Worm (Caenorhabditis elegans) whole organism, L4 larva: Measurements from ENCODE around the gene prmt-1.
A peak's percentile ranks its signal among the peaks of the same experiment; 100 is the strongest.

Experiments
- D1046.2 ChIP-seq: fragments of 200-800 bp; sonication (Bioruptor generic); IDR thresholded peaks from 2 replicates; pipeline ENCODE4 v1.3.6; 2022; ENCODE audit warnings: missing genetic modification characterization, missing compliant biosample characterization
- F26F4.8 ChIP-seq: fragments of 200-800 bp; sonication (Bioruptor generic); conservative IDR thresholded peaks from 2 replicates; pipeline ENCODE4 v1.3.6; 2022; ENCODE audit warnings: missing genetic modification characterization, missing compliant biosample characterization
- F44E2.7 ChIP-seq: fragments of 200-800 bp; sonication (Bioruptor generic); IDR thresholded peaks from 2 replicates; pipeline ENCODE4 v2.1.2; 2022; ENCODE audit warnings: missing genetic modification characterization, missing compliant biosample characterization
- T20F7.1 ChIP-seq: fragments of 200-800 bp; sonication (Bioruptor generic); optimal IDR thresholded peaks from 2 replicates; lab custom pipeline; 2018; ENCODE audit warnings: mild to moderate bottlenecking, missing genetic modification characterization, missing compliant biosample characterization
- aha-1 ChIP-seq: fragments of 150-350 bp; peaks from one replicate; lab custom pipeline; 2014; ENCODE audit warnings: missing biosample characterization, missing genetic modification characterization
- ceh-28 ChIP-seq: fragments of 150-350 bp; optimal IDR thresholded peaks from 2 replicates; lab custom pipeline; 2014; ENCODE audit warnings: missing biosample characterization, missing genetic modification reagents, missing genetic modification characterization
- ceh-44 ChIP-seq: fragments of 200-800 bp; sonication (Bioruptor generic); IDR thresholded peaks from 2 replicates; pipeline ENCODE4 v1.3.6; 2022; ENCODE audit warnings: missing genetic modification reagents, missing genetic modification characterization, missing compliant biosample characterization
- ces-1 ChIP-seq: fragments of 150-350 bp; sonication (generic microtip); optimal IDR thresholded peaks from 4 replicates; lab custom pipeline; 2014; ENCODE audit warnings: missing biosample characterization, missing genetic modification reagents, missing genetic modification characterization
- ctbp-1 ChIP-seq: fragments of 200-800 bp; sonication (Bioruptor generic); IDR thresholded peaks from 2 replicates; pipeline ENCODE4 v1.3.6; 2022; ENCODE audit warnings: missing genetic modification reagents, missing genetic modification characterization, missing compliant biosample characterization
- daf-12 ChIP-seq: fragments of 150-350 bp; optimal IDR thresholded peaks from 2 replicates; lab custom pipeline; 2014; ENCODE audit warnings: missing biosample characterization, missing genetic modification reagents, missing genetic modification characterization
- daf-16 ChIP-seq, 3 experiments: sonication (generic microtip); optimal IDR thresholded peaks; 2 replicates each; lab custom pipeline; 2016 to 2017; ENCODE audit warnings: missing genetic modification characterization in 3 of 3, missing genetic modification reagents in 3 of 3, mild to moderate bottlenecking in 2 of 3, missing compliant biosample characterization in 2 of 3, missing biosample characterization in 1 of 3, moderate library complexity in 1 of 3
- dmd-6 ChIP-seq: fragments of 200-800 bp; sonication (Bioruptor generic); IDR thresholded peaks from 2 replicates; pipeline ENCODE4 v1.3.6; 2022; ENCODE audit warnings: missing genetic modification reagents, missing genetic modification characterization, missing compliant biosample characterization
- dpl-1 ChIP-seq: fragments of 150-350 bp; optimal IDR thresholded peaks from 2 replicates; lab custom pipeline; 2014; ENCODE audit warnings: missing biosample characterization, missing genetic modification reagents, missing genetic modification characterization
- dve-1 ChIP-seq: sonication (generic microtip); optimal IDR thresholded peaks from 2 replicates; lab custom pipeline; 2017; ENCODE audit warnings: antibody characterized with exemption, mild to moderate bottlenecking, missing genetic modification characterization, missing compliant biosample characterization; ENCODE audit not compliant: insufficient read depth
- hif-1 ChIP-seq, 2 experiments: sonication (generic microtip); optimal IDR thresholded peaks; 2 replicates each; lab custom pipeline; 2016 to 2017; ENCODE audit warnings: missing compliant biosample characterization in 2 of 2, missing genetic modification characterization in 2 of 2, missing genetic modification reagents in 2 of 2, missing genotype in 2 of 2, mild to moderate bottlenecking in 1 of 2
- hlh-30 ChIP-seq: sonication (generic microtip); optimal IDR thresholded peaks from 2 replicates; lab custom pipeline; 2017; ENCODE audit warnings: antibody characterized with exemption, mild to moderate bottlenecking, missing genetic modification characterization, missing compliant biosample characterization; ENCODE audit not compliant: insufficient read depth
- hmg-1.1 ChIP-seq: fragments of 200-800 bp; sonication (Bioruptor generic); IDR thresholded peaks from 2 replicates; pipeline ENCODE4 v1.3.6; 2022; ENCODE audit warnings: missing genetic modification reagents, missing genetic modification characterization, missing compliant biosample characterization
- jun-1 ChIP-seq: fragments of 150-350 bp; optimal IDR thresholded peaks from 2 replicates; lab custom pipeline; 2014; ENCODE audit warnings: missing biosample characterization, missing genetic modification reagents, missing genetic modification characterization
- lin-13 ChIP-seq: fragments of 150-350 bp; optimal IDR thresholded peaks from 2 replicates; lab custom pipeline; 2014; ENCODE audit warnings: missing biosample characterization, missing genetic modification reagents, missing genetic modification characterization
- lin-15B ChIP-seq: fragments of 150-350 bp; sonication (generic microtip); optimal IDR thresholded peaks from 3 replicates; lab custom pipeline; 2014; ENCODE audit warnings: missing biosample characterization, missing genetic modification characterization
- lin-38 ChIP-seq: fragments of 200-800 bp; sonication (Bioruptor generic); IDR thresholded peaks from 2 replicates; pipeline ENCODE4 v1.3.6; 2022; ENCODE audit warnings: missing genetic modification reagents, missing genetic modification characterization, missing compliant biosample characterization
- lsy-2 ChIP-seq, 2 experiments: fragments of 150-350 bp in 1 of 2; sonication (generic microtip) in 1 of 2; optimal IDR thresholded peaks; 2 replicates each; lab custom pipeline; 2014 to 2017; ENCODE audit warnings: missing biosample characterization in 2 of 2, missing genetic modification characterization in 2 of 2
- mdl-1 ChIP-seq, 2 experiments: fragments of 150-350 bp in 1 of 2; sonication (generic microtip) in 1 of 2; optimal IDR thresholded peaks; 2 replicates each; lab custom pipeline; 2014 to 2017; ENCODE audit warnings: missing biosample characterization in 2 of 2, missing genetic modification characterization in 2 of 2
- mdt-29 ChIP-seq: fragments of 200-800 bp; sonication (Bioruptor generic); IDR thresholded peaks from 2 replicates; pipeline ENCODE4 v1.3.6; 2022; ENCODE audit warnings: missing genetic modification reagents, missing genetic modification characterization, missing compliant biosample characterization
- mep-1 ChIP-seq: fragments of 150-350 bp; sonication (generic microtip); optimal IDR thresholded peaks from 3 replicates; lab custom pipeline; 2014; ENCODE audit warnings: missing biosample characterization, missing genetic modification characterization
- mes-2 ChIP-seq: sonication (generic microtip); optimal IDR thresholded peaks from 2 replicates; lab custom pipeline; 2016; ENCODE audit warnings: missing genotype, mild to moderate bottlenecking, missing genetic modification characterization, missing compliant biosample characterization; ENCODE audit not compliant: poor library complexity, severe bottlenecking
- mxl-3 ChIP-seq: fragments of 200-800 bp; sonication (Bioruptor generic); optimal IDR thresholded peaks from 2 replicates; lab custom pipeline; 2018; ENCODE audit warnings: mild to moderate bottlenecking, missing genetic modification characterization, missing compliant biosample characterization
- nhr-28 ChIP-seq: fragments of 150-350 bp; optimal IDR thresholded peaks from 2 replicates; lab custom pipeline; 2014; ENCODE audit warnings: missing biosample characterization, missing genetic modification characterization
- nhr-41 ChIP-seq: fragments of 200-800 bp; sonication (Bioruptor generic); IDR thresholded peaks from 2 replicates; pipeline ENCODE4 v1.3.6; 2022; ENCODE audit warnings: missing genetic modification reagents, missing genetic modification characterization, missing compliant biosample characterization
- nhr-6 ChIP-seq: fragments of 150-350 bp; optimal IDR thresholded peaks from 2 replicates; lab custom pipeline; 2014; ENCODE audit warnings: missing biosample characterization, missing genetic modification characterization
- pha-4 ChIP-seq, 2 experiments: fragments of 150-350 bp in 1 of 2; fragments of 200-800 bp in 1 of 2; sonication (Bioruptor generic) in 1 of 2; IDR thresholded peaks in 1 of 2; optimal IDR thresholded peaks in 1 of 2; 2 replicates each; pipeline versions ENCODE4 v1.3.6 to Lab custom; 2014 to 2022; ENCODE audit warnings: missing genetic modification characterization in 2 of 2, missing genetic modification reagents in 2 of 2, missing biosample characterization in 1 of 2, missing compliant biosample characterization in 1 of 2
- php-3 ChIP-seq: fragments of 200-800 bp; sonication (Bioruptor generic); IDR thresholded peaks from 2 replicates; pipeline ENCODE4 v1.3.6; 2022; ENCODE audit warnings: missing genetic modification reagents, missing genetic modification characterization, missing compliant biosample characterization
- pqm-1 ChIP-seq: sonication (generic microtip); optimal IDR thresholded peaks from 2 replicates; lab custom pipeline; 2017; ENCODE audit warnings: missing biosample characterization, missing genetic modification characterization
- rbr-2 ChIP-seq: sonication (generic microtip); optimal IDR thresholded peaks from 2 replicates; lab custom pipeline; 2016; ENCODE audit warnings: missing genotype, missing genetic modification characterization, missing compliant biosample characterization
- set-16 ChIP-seq: fragments of 200-800 bp; sonication (Bioruptor generic); IDR thresholded peaks from 2 replicates; pipeline ENCODE4 v1.3.6; 2022; ENCODE audit warnings: missing genetic modification reagents, missing genetic modification characterization, missing compliant biosample characterization
- spr-1 ChIP-seq: sonication (generic microtip); optimal IDR thresholded peaks from 2 replicates; lab custom pipeline; 2016; ENCODE audit warnings: mild to moderate bottlenecking, missing genetic modification characterization, missing compliant biosample characterization
- unc-62 ChIP-seq, 3 experiments: fragments of 150-350 bp in 1 of 3; sonication (generic microtip); optimal IDR thresholded peaks in 2 of 3; peaks in 1 of 3; 1 replicate in 1 of 3; 2 replicates in 2 of 3; lab custom pipeline; 2014 to 2017; ENCODE audit warnings: missing biosample characterization in 3 of 3, missing genetic modification characterization in 3 of 3, missing genetic modification reagents in 3 of 3, missing genotype in 1 of 3
- vab-7 ChIP-seq: fragments of 200-800 bp; sonication (Bioruptor generic); IDR thresholded peaks from 2 replicates; pipeline ENCODE4 v1.3.6; 2022; ENCODE audit warnings: missing genetic modification reagents, missing genetic modification characterization, missing compliant biosample characterization
- zag-1 ChIP-seq: fragments of 150-350 bp; optimal IDR thresholded peaks from 2 replicates; lab custom pipeline; 2014; ENCODE audit warnings: missing biosample characterization, missing genetic modification characterization
- zfp-3 ChIP-seq: fragments of 200-800 bp; sonication (Bioruptor generic); conservative IDR thresholded peaks from 2 replicates; pipeline ENCODE4 v1.3.6; 2022; ENCODE audit warnings: missing genetic modification reagents, missing genetic modification characterization, missing compliant biosample characterization
- zip-11 ChIP-seq: fragments of 200-800 bp; sonication (Bioruptor generic); IDR thresholded peaks from 2 replicates; pipeline ENCODE4 v1.3.6; 2022; ENCODE audit warnings: missing genetic modification characterization, missing compliant biosample characterization

Gene prmt-1

ce11 chrV:20266992-20267391 is 2.5 kb downstream of the prmt-1 start, which contains the start of gene mdt-17 (continued):
- TF ChIP-seq ces-1 (GFP tag; lab: Kevin White, UChicago), result no peak
- TF ChIP-seq nhr-41 (GFP tag; lab: Robert Waterston, UW), result no peak
- TF ChIP-seq ceh-28 (tag; lab: Kevin White, UChicago), result no peak
- peak; percentile 50 for TF ChIP-seq lin-38 (GFP tag; lab: Robert Waterston, UW)

DNA sequence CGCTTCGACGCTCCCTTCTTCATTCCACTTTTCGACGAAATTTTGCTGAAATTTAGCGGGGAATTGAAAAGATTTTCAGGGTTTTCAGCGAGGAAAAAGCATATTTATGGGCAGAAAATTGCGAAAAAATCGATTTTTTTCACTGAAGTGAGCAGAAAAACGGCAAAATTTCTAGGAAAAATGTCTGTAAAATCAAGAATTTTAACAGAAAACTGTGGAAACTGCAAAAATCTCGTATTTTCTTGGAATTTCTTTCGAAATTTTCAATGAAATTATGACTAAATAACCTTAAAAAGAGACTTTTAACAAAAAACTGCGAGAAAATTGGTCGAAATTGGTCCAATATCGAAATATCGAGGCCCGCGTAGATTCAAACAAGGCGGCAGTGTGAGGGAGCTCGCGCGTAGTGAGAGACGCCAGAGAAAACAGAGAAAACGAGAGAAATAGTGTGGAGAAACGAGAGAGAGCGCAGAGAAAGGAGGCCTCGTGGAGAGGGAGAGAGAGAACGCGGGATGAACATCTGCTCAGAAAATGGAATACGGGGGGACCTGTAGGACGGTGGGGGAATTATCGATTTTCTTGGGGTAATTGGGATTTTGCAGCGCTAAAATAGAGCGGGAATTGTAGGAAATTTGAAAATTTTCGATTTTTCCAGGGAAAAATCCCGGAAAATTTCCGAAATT is 19.9 kb downstream of the prmt-1 start, which contains the start of gene swsn-1:
swsn-1 (minus strand) TSS at position 51 of the 683 bp plus-strand sequence.
- TF ChIP-seq dpl-1 (GFP tag; lab: Kevin White, UChicago), result peak; percentile 34
- TF ChIP-seq daf-16 (GFP tag; optimal IDR thresholded peaks at IDR 0.05; lab: Kevin White, UChicago), result no peak
- TF ChIP-seq daf-16 (tag; optimal IDR thresholded peaks at IDR 0.05; lab: Kevin White, UChicago), result peak; percentile 21
- TF ChIP-seq aha-1 (tag; lab: Kevin White, UChicago), result peak; percentile 69
- peak in 1 of 2 experiments; percentile 57 for TF ChIP-seq mdl-1 (tag; optimal IDR thresholded peaks at IDR 0.05; lab: Kevin White, UChicago)
- TF ChIP-seq hlh-30 (tag; lab: Kevin White, UChicago), result peak; percentile 79
- peak; percentile 52 for TF ChIP-seq lin-13 (GFP tag; lab: Kevin White, UChicago)
- TF ChIP-seq daf-12 (tag; lab: Kevin White, UChicago), result no peak
- TF ChIP-seq lin-15B (tag; lab: Kevin White, UChicago), result no peak
- TF ChIP-seq ceh-28 (tag; lab: Kevin White, UChicago), result peak; percentile 11
- peak; percentile 31 for TF ChIP-seq dve-1 (tag; lab: Kevin White, UChicago)
- no peak for TF ChIP-seq zag-1
- 0 out of 2 replicates have a peak, but pooled peaks have one; percentile 6 for TF ChIP-seq dmd-6 (GFP tag; lab: Robert Waterston, UW)
- TF ChIP-seq php-3 (GFP tag; lab: Robert Waterston, UW), result no peak
- TF ChIP-seq vab-7, result no peak
- peak; percentile 16; the same call in 1 of the 2 replicates for TF ChIP-seq ctbp-1
- TF ChIP-seq D1046.2 (GFP tag; lab: Robert Waterston, UW), result no peak
- no peak for TF ChIP-seq mdt-29 (GFP tag; lab: Robert Waterston, UW)
- TF ChIP-seq mep-1, result peak; percentile 22
- peak; percentile 21 for TF ChIP-seq nhr-28 (tag; lab: Kevin White, UChicago)
- peak in 1 of 2 experiments; percentile 40 for TF ChIP-seq lsy-2 (tag; optimal IDR thresholded peaks at IDR 0.05; lab: Kevin White, UChicago)
- TF ChIP-seq mxl-3, result peak; percentile 10
- no peak for TF ChIP-seq spr-1
- peak; percentile 70 for TF ChIP-seq mes-2 (tag; lab: Kevin White, UChicago)
- peak in 1 of 2 experiments; percentile 15 for TF ChIP-seq hif-1 (tag; optimal IDR thresholded peaks at IDR 0.05; lab: Kevin White, UChicago)
- peak; percentile 42; the same call in 1 of the 2 replicates for TF ChIP-seq lin-38 (GFP tag; lab: Robert Waterston, UW)
- peak; percentile 78 for TF ChIP-seq hmg-1.1 (GFP tag; lab: Robert Waterston, UW)
- no peak for TF ChIP-seq zip-11 (GFP tag; lab: Robert Waterston, UW)
- peak; percentile 12 for TF ChIP-seq rbr-2 (tag; lab: Kevin White, UChicago)
- TF ChIP-seq ceh-44 (GFP tag; lab: Robert Waterston, UW), result no peak
- TF ChIP-seq nhr-6 (tag; lab: Kevin White, UChicago), result peak; percentile 60
- TF ChIP-seq T20F7.1, result no peak

ce11 chrV:20241243-20241862 is 28.2 kb downstream of the prmt-1 start:
- TF ChIP-seq pha-4 (GFP tag; IDR thresholded peaks at IDR 0.05; lab: Robert Waterston, UW), result peak; percentile 28; the same call in 1 of the 2 replicates
- no peak for TF ChIP-seq pha-4 (tag; optimal IDR thresholded peaks at IDR 0.05; lab: Kevin White, UChicago)
- no peak for TF ChIP-seq jun-1 (tag; lab: Kevin White, UChicago)
- no peak for TF ChIP-seq zfp-3 (GFP tag; lab: Robert Waterston, UW)
- TF ChIP-seq ces-1 (GFP tag; lab: Kevin White, UChicago), result no peak
- TF ChIP-seq F26F4.8 (GFP tag; lab: Robert Waterston, UW), result 0 out of 2 replicates have a peak, but pooled peaks have one; percentile 8
- peak in 1 of 2 experiments; percentile 18 for TF ChIP-seq unc-62 (GFP tag; optimal IDR thresholded peaks at IDR 0.05 in 1 of 2; lab: Kevin White, UChicago)
- no peak for TF ChIP-seq unc-62 (tag; optimal IDR thresholded peaks at IDR 0.05; lab: Kevin White, UChicago)
- peak; percentile 66; the same call in 1 of the 2 replicates for TF ChIP-seq F44E2.7 (GFP tag; lab: Robert Waterston, UW)
- TF ChIP-seq set-16, result peak; percentile 97
- TF ChIP-seq pqm-1 (tag; lab: Kevin White, UChicago), result no peak
